Worm (Caenorhabditis elegans): ENCODE data around the gene srh-4.
A peak's percentile ranks its signal among the peaks of the same experiment; 100 is the strongest.

The srh-4 gene

ce11 chrV:4029627-4030026 lies 19.4 kb downstream of the srh-4 start:
- TF ChIP-seq lin-39 (tag; optimal IDR thresholded peaks at IDR 0.05) = no peak
- TF ChIP-seq elt-2 (tag; optimal IDR thresholded peaks at IDR 0.05) = peak; percentile 30
- no peak for TF ChIP-seq hmg-11 (tag; optimal IDR thresholded peaks at IDR 0.05)
- no peak for TF ChIP-seq snpc-4 (tag; optimal IDR thresholded peaks at IDR 0.05)
- TF ChIP-seq elt-1 (tag; optimal IDR thresholded peaks at IDR 0.05) = no peak
- no peak for TF ChIP-seq nhr-237 (tag; optimal IDR thresholded peaks at IDR 0.05)
- TF ChIP-seq aly-2 (tag; optimal IDR thresholded peaks at IDR 0.05) = no peak
- TF ChIP-seq elt-3 (tag; optimal IDR thresholded peaks at IDR 0.05) = no peak
- TF ChIP-seq ZK546.5 (tag; optimal IDR thresholded peaks at IDR 0.05) = no peak
- no peak for TF ChIP-seq nhr-23 (tag; optimal IDR thresholded peaks at IDR 0.05)
- no peak for TF ChIP-seq tbx-2 (tag; optimal IDR thresholded peaks at IDR 0.05)
- no peak for TF ChIP-seq nhr-12 (tag; optimal IDR thresholded peaks at IDR 0.05)
- TF ChIP-seq nfya-1 (tag; optimal IDR thresholded peaks at IDR 0.05; ENCODE audit: insufficient read depth) = peak; percentile 87

- TF ChIP-seq aly-2 (tag; optimal IDR thresholded peaks at IDR 0.05) (no peak), nhr-237 (tag; optimal IDR thresholded peaks at IDR 0.05) (no peak), daf-12 (tag; optimal IDR thresholded peaks at IDR 0.05) (no peak), tbx-2 (tag; optimal IDR thresholded peaks at IDR 0.05) (no peak), ZK546.5 (tag; optimal IDR thresholded peaks at IDR 0.05) (no peak), nhr-67 (tag; optimal IDR thresholded peaks at IDR 0.05) (no peak), ama-1 (optimal IDR thresholded peaks at IDR 0.05) (no peak), elt-3 (tag; optimal IDR thresholded peaks at IDR 0.05) (no peak), eor-1 (tag; optimal IDR thresholded peaks at IDR 0.05) (no peak), zag-1 (tag; optimal IDR thresholded peaks at IDR 0.05) (no peak), elt-1 (tag; optimal IDR thresholded peaks at IDR 0.05) (no peak), jun-1 (tag; optimal IDR thresholded peaks at IDR 0.05) (no peak)
Observed at ce11 chrV:4031319-4031718, 21.0 kb downstream of the srh-4 start, which contains the start of gene cyp-35A4. Gene cyp-35A4, plus strand, starts transcription at chrV:4031619.

DNA sequence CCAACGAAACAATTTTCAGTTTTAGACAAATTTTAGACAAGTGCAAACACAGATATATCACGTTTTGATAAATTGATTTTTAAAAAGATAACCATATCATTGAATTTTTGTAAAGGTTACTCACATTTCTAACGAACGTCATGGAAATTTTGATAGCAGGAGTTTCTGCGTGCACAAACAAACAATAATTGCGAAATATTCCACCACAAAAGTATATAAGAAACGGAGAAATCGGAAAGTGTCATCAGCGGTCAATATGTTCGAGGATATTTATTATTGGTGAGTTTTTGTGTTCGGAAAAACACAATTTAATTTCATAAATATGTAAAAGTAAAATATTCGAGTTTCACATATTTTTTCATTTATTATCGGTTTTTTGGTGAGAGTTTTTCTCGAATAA lies 24.0 kb downstream of the srh-4 start, which contains the start of gene C49G7.7:
Gene C49G7.7, plus strand, starts transcription at position 174 of the 400 bp plus-strand sequence.
- TF ChIP-seq jun-1 (tag; optimal IDR thresholded peaks at IDR 0.05) (no peak), elt-1 (tag; optimal IDR thresholded peaks at IDR 0.05) (no peak), nhr-67 (tag; optimal IDR thresholded peaks at IDR 0.05) (no peak), sea-2 (GFP tag; optimal IDR thresholded peaks at IDR 0.05) (no peak), mdl-1 (tag; optimal IDR thresholded peaks at IDR 0.05) (no peak)

DNA sequence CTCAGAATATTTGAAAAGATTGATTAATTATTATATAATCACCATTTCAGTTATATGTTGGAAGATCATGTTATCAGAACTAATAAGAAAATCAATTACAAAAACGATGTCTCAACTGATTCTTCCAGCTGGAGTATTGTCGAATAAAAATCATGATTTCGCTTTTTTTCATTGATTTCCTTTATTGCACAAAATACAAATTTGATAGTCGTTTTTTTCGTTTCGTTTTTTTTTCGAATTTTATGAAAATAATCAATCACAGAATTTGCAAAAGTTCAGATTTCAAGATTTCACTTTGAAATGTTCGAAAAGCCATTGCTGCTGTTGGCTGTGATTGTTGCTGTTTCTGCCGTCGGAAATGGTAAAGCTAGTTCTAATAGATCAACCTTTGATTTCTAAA lies 25.5 kb downstream of the srh-4 start, which contains the start of gene C49G7.13:
Gene C49G7.13, plus strand, starts transcription at position 301 of the 400 bp plus-strand sequence.
- TF ChIP-seq snpc-4 (tag; optimal IDR thresholded peaks at IDR 0.05) (no peak), ceh-82 (tag; optimal IDR thresholded peaks at IDR 0.05) (no peak), zag-1 (tag; optimal IDR thresholded peaks at IDR 0.05) (no peak), fkh-2 (tag; optimal IDR thresholded peaks at IDR 0.05) (no peak), elt-2 (tag; optimal IDR thresholded peaks at IDR 0.05) (no peak), ztf-4 (tag; optimal IDR thresholded peaks at IDR 0.05) (no peak), ceh-9 (tag; optimal IDR thresholded peaks at IDR 0.05) (no peak), nhr-67 (tag; optimal IDR thresholded peaks at IDR 0.05) (no peak), nhr-43 (tag; optimal IDR thresholded peaks at IDR 0.05; ENCODE audit: poor library complexity, severe bottlenecking) (no peak), pqm-1 (tag; optimal IDR thresholded peaks at IDR 0.05) (no peak), daf-12 (tag; optimal IDR thresholded peaks at IDR 0.05) (no peak), pha-4 (tag; optimal IDR thresholded peaks at IDR 0.05) (no peak), egl-27 (tag; optimal IDR thresholded peaks at IDR 0.05) (no peak), fkh-10 (GFP tag; optimal IDR thresholded peaks at IDR 0.05) (no peak), hmg-11 (tag; optimal IDR thresholded peaks at IDR 0.05) (no peak), nhr-77 (tag; optimal IDR thresholded peaks at IDR 0.05) (no peak)

ce11 chrV:4038110-4038509 lies 27.8 kb downstream of the srh-4 start, which contains the start of gene C49G7.12:
Gene C49G7.12, plus strand, starts transcription at chrV:4038410.
- TF ChIP-seq lin-15B (tag; optimal IDR thresholded peaks at IDR 0.05) (no peak), nhr-76 (tag; optimal IDR thresholded peaks at IDR 0.05) (no peak), ztf-4 (tag; optimal IDR thresholded peaks at IDR 0.05) (no peak)

ce11 chrV:4038557-4038956 lies 28.3 kb downstream of the srh-4 start:
- TF ChIP-seq ztf-11 (tag; optimal IDR thresholded peaks at IDR 0.05) = no peak
- no peak for TF ChIP-seq elt-3 (tag; optimal IDR thresholded peaks at IDR 0.05)
- TF ChIP-seq aly-2 (tag; optimal IDR thresholded peaks at IDR 0.05) = no peak
- TF ChIP-seq skn-1 (tag; optimal IDR thresholded peaks at IDR 0.05) = no peak
- TF ChIP-seq nhr-77 (tag; optimal IDR thresholded peaks at IDR 0.05) = no peak
- no peak for TF ChIP-seq tbx-2 (tag; optimal IDR thresholded peaks at IDR 0.05)
- no peak for TF ChIP-seq elt-2 (tag; optimal IDR thresholded peaks at IDR 0.05)
- TF ChIP-seq nhr-11 (tag; optimal IDR thresholded peaks at IDR 0.05) = no peak
- TF ChIP-seq elt-1 (tag; optimal IDR thresholded peaks at IDR 0.05) = no peak
- no peak for TF ChIP-seq unc-62 (GFP tag; optimal IDR thresholded peaks at IDR 0.05)
- TF ChIP-seq nhr-23 (tag; optimal IDR thresholded peaks at IDR 0.05) = no peak
- no peak for TF ChIP-seq ama-1 (optimal IDR thresholded peaks at IDR 0.05)
- TF ChIP-seq nhr-67 (tag; optimal IDR thresholded peaks at IDR 0.05) = no peak
- TF ChIP-seq fkh-2 (tag; optimal IDR thresholded peaks at IDR 0.05) = no peak
- no peak for TF ChIP-seq ceh-16 (tag; optimal IDR thresholded peaks at IDR 0.05)
- no peak for TF ChIP-seq egl-27 (tag; optimal IDR thresholded peaks at IDR 0.05)
- no peak for TF ChIP-seq nhr-25 (tag; optimal IDR thresholded peaks at IDR 0.05)
- no peak for TF ChIP-seq lsy-12 (tag; optimal IDR thresholded peaks at IDR 0.05)
- TF ChIP-seq nfya-1 (tag; optimal IDR thresholded peaks at IDR 0.05; ENCODE audit: insufficient read depth) = no peak
